Fruit fly (Drosophila melanogaster): Measurements from ENCODE around the gene CG4408.
A peak's percentile ranks its signal among the peaks of the same experiment; 100 is the strongest.

Gene CG4408

DNA sequence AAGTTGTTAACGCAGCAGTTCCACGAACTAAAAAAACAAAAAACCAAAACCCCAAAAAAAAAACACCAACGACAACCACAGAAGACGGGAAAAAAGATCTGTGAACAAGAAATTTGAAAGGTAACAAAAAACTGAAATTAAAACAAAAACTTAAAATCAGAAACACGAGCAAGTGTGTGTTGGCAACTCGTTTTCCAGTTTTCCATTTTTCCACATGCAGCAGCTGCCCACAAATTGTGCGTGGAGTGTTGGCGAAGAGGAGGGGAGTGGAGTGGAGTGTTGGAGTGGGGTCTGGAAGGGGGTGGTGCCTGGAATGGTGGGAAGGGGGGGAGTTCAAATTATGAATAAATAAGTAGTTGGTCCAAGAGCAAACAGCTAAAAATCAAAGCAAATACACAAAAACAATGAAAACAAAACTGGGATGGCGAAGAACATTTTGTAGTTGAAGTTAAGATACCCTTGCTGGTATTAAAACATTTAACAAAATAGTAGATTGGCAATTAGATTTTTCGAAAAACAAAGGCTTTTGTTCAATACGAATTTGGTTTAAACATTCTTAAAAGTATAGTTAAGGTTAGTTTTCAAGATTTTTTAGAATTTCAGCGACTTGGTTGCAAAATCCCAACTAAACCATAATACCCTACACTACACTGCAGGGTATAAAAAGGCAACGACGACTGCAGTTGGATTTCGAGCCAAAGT, 29.9 kb downstream of the CG4408 start (continued):
- TF ChIP-seq PHDP (tag; optimal IDR thresholded peaks at IDR 0.05) (peak; percentile 58), CG15011 (GFP tag; optimal IDR thresholded peaks at IDR 0.05) (no peak), ci (GFP tag; IDR thresholded peaks at IDR 0.05) (peak; percentile 42; the same call in 1 of the 3 replicates), zf30C (GFP tag; optimal IDR thresholded peaks at IDR 0.05) (no peak), E2f1 (GFP tag; IDR thresholded peaks at IDR 0.05) (no peak), Sry-β (GFP tag; optimal IDR thresholded peaks at IDR 0.05) (no peak), sqz (GFP tag; optimal IDR thresholded peaks at IDR 0.05) (peak; percentile 74), Ets65A (GFP tag) (peak; percentile 92), bowl (GFP tag; IDR thresholded peaks at IDR 0.05) (no peak), Dek (tag; optimal IDR thresholded peaks at IDR 0.05) (no peak), HLH54F (GFP tag; optimal IDR thresholded peaks at IDR 0.05) (no peak), disco-r (GFP tag; optimal IDR thresholded peaks at IDR 0.05) (no peak), Stat92E (GFP tag; optimal IDR thresholded peaks at IDR 0.05) (no peak), fd64A (GFP tag; optimal IDR thresholded peaks at IDR 0.05) (no peak), CG12219 (GFP tag; optimal IDR thresholded peaks at IDR 0.05) (peak; percentile 27), CG8478 (optimal IDR thresholded peaks at IDR 0.05) (no peak), nau (GFP tag; optimal IDR thresholded peaks at IDR 0.05) (no peak), hb (GFP tag; IDR thresholded peaks at IDR 0.05; ENCODE audit: partially characterized antibody) (no peak), CG10431 (GFP tag; optimal IDR thresholded peaks at IDR 0.05) (no peak), HLH4C (GFP tag; IDR thresholded peaks at IDR 0.05; ENCODE audit: partially characterized antibody) (no peak), Atf3 (GFP tag; optimal IDR thresholded peaks at IDR 0.05) (no peak), chinmo (GFP tag; IDR thresholded peaks at IDR 0.05; ENCODE audit: partially characterized antibody) (0 out of 4 replicates have a peak, but pooled peaks have one; percentile 42), pzg (GFP tag; optimal IDR thresholded peaks at IDR 0.05) (no peak), CG15601 (tag; optimal IDR thresholded peaks at IDR 0.05) (peak; percentile 49), Hand (GFP tag; optimal IDR thresholded peaks at IDR 0.05) (no peak), eve (GFP tag; optimal IDR thresholded peaks at IDR 0.05) (peak in 1 of 2 experiments; percentile 70), NfI (GFP tag; optimal IDR thresholded peaks at IDR 0.05) (peak; percentile 40), CG10366 (GFP tag; IDR thresholded peaks at IDR 0.05) (no peak; the same call in 1 of the 2 replicates), grn (GFP tag; optimal IDR thresholded peaks at IDR 0.05) (no peak), CG4730 (GFP tag; IDR thresholded peaks at IDR 0.05) (no peak), sd (tag; optimal IDR thresholded peaks at IDR 0.05) (no peak), CG6254 (GFP tag; optimal IDR thresholded peaks at IDR 0.05) (peak; percentile 67), dysf (GFP tag; IDR thresholded peaks at IDR 0.05) (peak; percentile 23; the same call in 1 of the 3 replicates), CG6654 (GFP tag; optimal IDR thresholded peaks at IDR 0.05) (no peak), psq (GFP tag; optimal IDR thresholded peaks at IDR 0.05) (no peak), Fer3 (tag; optimal IDR thresholded peaks at IDR 0.05) (no peak), ssp (GFP tag; IDR thresholded peaks at IDR 0.05) (no peak), bigmax (GFP tag; optimal IDR thresholded peaks at IDR 0.05) (no peak), CG2202 (tag; optimal IDR thresholded peaks at IDR 0.05) (peak; percentile 40), Bgb (GFP tag; IDR thresholded peaks at IDR 0.05; ENCODE audit: partially characterized antibody) (no peak), her (GFP tag; optimal IDR thresholded peaks at IDR 0.05) (no peak), CG15514 (GFP tag; optimal IDR thresholded peaks at IDR 0.05) (no peak), sc (optimal IDR thresholded peaks at IDR 0.05) (no peak), sc (GFP tag; optimal IDR thresholded peaks at IDR 0.05) (peak; percentile 61), kay (GFP tag; optimal IDR thresholded peaks at IDR 0.05) (no peak), CG9727 (GFP tag; optimal IDR thresholded peaks at IDR 0.05) (peak; percentile 40), Hr39 (optimal IDR thresholded peaks at IDR 0.05) (no peak), CG10147 (GFP tag; optimal IDR thresholded peaks at IDR 0.05) (no peak), CG7839 (tag; optimal IDR thresholded peaks at IDR 0.05) (peak; percentile 67), exex (tag; optimal IDR thresholded peaks at IDR 0.05) (no peak)

Measured in whole organism, embryonic.